Fruit fly (Drosophila melanogaster): ENCODE measurements around the gene CG5984.

The CG5984 gene

dm6 chr3R:27244742-27245400 lies 2.9 kb downstream of the CG5984 start, which contains the start of gene CG18766 (continued):
- no peak for TF ChIP-seq usp (GFP tag; optimal IDR thresholded peaks at IDR 0.05)
- TF ChIP-seq Oaz (GFP tag; IDR thresholded peaks at IDR 0.05), result no peak
- peak; percentile 39 for TF ChIP-seq Neu2 (GFP tag; optimal IDR thresholded peaks at IDR 0.05; ENCODE audit: borderline replicate concordance)
- TF ChIP-seq Aef1 (GFP tag; IDR thresholded peaks at IDR 0.05), result 0 out of 3 replicates have a peak, but pooled peaks have one; percentile 21
- TF ChIP-seq CG7839 (tag; optimal IDR thresholded peaks at IDR 0.05), result no peak
- TF ChIP-seq CG18476 (GFP tag; optimal IDR thresholded peaks at IDR 0.05), result no peak
- TF ChIP-seq Atf6 (GFP tag; IDR thresholded peaks at IDR 0.05), result peak; percentile 27; the same call in 1 of the 2 replicates
- TF ChIP-seq Nf-YA (GFP tag; IDR thresholded peaks at IDR 0.05), result no peak
- peak; percentile 84 for TF ChIP-seq cg (GFP tag; optimal IDR thresholded peaks at IDR 0.05)
- TF ChIP-seq maf-S (GFP tag; optimal IDR thresholded peaks at IDR 0.05), result no peak
- TF ChIP-seq Jarid2 (GFP tag; optimal IDR thresholded peaks at IDR 0.05), result peak; percentile 33
- no peak for TF ChIP-seq fru (optimal IDR thresholded peaks at IDR 0.05)
- TF ChIP-seq abd-A (tag; optimal IDR thresholded peaks at IDR 0.05), result peak; percentile 63
- TF ChIP-seq B-H2 (GFP tag; optimal IDR thresholded peaks at IDR 0.05), result peak; percentile 20
- TF ChIP-seq Ets65A (GFP tag), result peak; percentile 41
- TF ChIP-seq CG15269 (tag; optimal IDR thresholded peaks at IDR 0.05), result peak; percentile 12
- TF ChIP-seq CG34422 (GFP tag; IDR thresholded peaks at IDR 0.05), result peak; percentile 58; the same call in 1 of the 3 replicates

- TF ChIP-seq CG12659 (GFP tag; optimal IDR thresholded peaks at IDR 0.05) (no peak), Ptx1 (GFP tag; IDR thresholded peaks at IDR 0.05) (no peak), Lhr (GFP tag; optimal IDR thresholded peaks at IDR 0.05) (no peak), ci (GFP tag; IDR thresholded peaks at IDR 0.05) (0 out of 3 replicates have a peak, but pooled peaks have one; percentile 16), eyg (GFP tag; optimal IDR thresholded peaks at IDR 0.05) (no peak), Hr3 (GFP tag; optimal IDR thresholded peaks at IDR 0.05) (no peak), CG4328 (GFP tag; optimal IDR thresholded peaks at IDR 0.05) (no peak), CG3726 (GFP tag; IDR thresholded peaks at IDR 0.05) (no peak), CG13624 (GFP tag; optimal IDR thresholded peaks at IDR 0.05) (no peak), CG17328 (GFP tag; IDR thresholded peaks at IDR 0.05) (peak; percentile 42; the same call in 1 of the 2 replicates), row (GFP tag; IDR thresholded peaks at IDR 0.05) (peak; percentile 26; the same call in 2 of the 3 replicates), odd (GFP tag; optimal IDR thresholded peaks at IDR 0.05) (no peak), D19A (tag; optimal IDR thresholded peaks at IDR 0.05) (peak; percentile 97), run (tag; optimal IDR thresholded peaks at IDR 0.05) (no peak), Taf1 (GFP tag; IDR thresholded peaks at IDR 0.05) (no peak), CG15601 (tag; optimal IDR thresholded peaks at IDR 0.05) (peak; percentile 9), hkb (optimal IDR thresholded peaks at IDR 0.05) (no peak), hkb (GFP tag; IDR thresholded peaks at IDR 0.05) (0 out of 2 replicates have a peak, but pooled peaks have one; percentile 18), twi (tag; optimal IDR thresholded peaks at IDR 0.05) (no peak), caup (GFP tag; optimal IDR thresholded peaks at IDR 0.05; ENCODE audit: severe bottlenecking) (no peak), dati (GFP tag; IDR thresholded peaks at IDR 0.05) (no peak), Fer3 (tag; optimal IDR thresholded peaks at IDR 0.05) (no peak), D19B (GFP tag; optimal IDR thresholded peaks at IDR 0.05) (peak; percentile 16), Myb (GFP tag; optimal IDR thresholded peaks at IDR 0.05) (no peak), aop (GFP tag; IDR thresholded peaks at IDR 0.05) (no peak), CG9932 (GFP tag; IDR thresholded peaks at IDR 0.05) (no peak), Xrp1 (GFP tag; IDR thresholded peaks at IDR 0.05) (peak; percentile 35; the same call in 1 of the 2 replicates), ranshi (GFP tag; IDR thresholded peaks at IDR 0.05) (no peak), Dll (GFP tag; IDR thresholded peaks at IDR 0.05; ENCODE audit: partially characterized antibody) (no peak), amos (GFP tag; IDR thresholded peaks at IDR 0.05; ENCODE audit: partially characterized antibody) (no peak), sens (GFP tag) (peak; percentile 82), tap (tag; optimal IDR thresholded peaks at IDR 0.05) (no peak), CG1792 (GFP tag; optimal IDR thresholded peaks at IDR 0.05) (no peak), CG10654 (GFP tag; optimal IDR thresholded peaks at IDR 0.05) (no peak)
Observed at dm6 chr3R:27244412-27244741, 3.4 kb downstream of the CG5984 start.
